Fruit fly (Drosophila melanogaster) whole organism, embryonic: Measurements from ENCODE around the gene SamDC.
A peak's percentile ranks its signal among the peaks of the same experiment; 100 is the strongest.

Source experiments
- Blimp-1 ChIP-seq: fragments of 200-800 bp; sonication (Bioruptor generic); optimal IDR thresholded peaks from 3 replicates; lab custom pipeline; 2018; ENCODE audit warnings: missing biosample characterization, missing genetic modification characterization, mild to moderate bottlenecking, moderate library complexity, missing genetic modification reagents
- Bteb2 ChIP-seq: fragments of 200-800 bp; sonication (Bioruptor generic); optimal IDR thresholded peaks from 2 replicates; lab custom pipeline; 2016; ENCODE audit warnings: missing biosample characterization, missing genetic modification characterization
- CG10462 ChIP-seq: fragments of 200-800 bp; sonication (Bioruptor generic); optimal IDR thresholded peaks from 2 replicates; lab custom pipeline; 2016; ENCODE audit warnings: missing biosample characterization, missing genetic modification characterization
- CG11093 ChIP-seq: fragments of 200-800 bp; sonication (Bioruptor generic); IDR thresholded peaks from 3 replicates; pipeline ENCODE4 v1.3.6; 2022; ENCODE audit warnings: missing biosample characterization, missing genetic modification characterization
- CG11560 ChIP-seq: fragments of 200-800 bp; sonication (Bioruptor generic); IDR thresholded peaks from 3 replicates; pipeline ENCODE4 v1.3.6; 2022; ENCODE audit warnings: missing biosample characterization, missing genetic modification characterization
- CG11723 ChIP-seq: fragments of 200-800 bp; sonication (Bioruptor generic); optimal IDR thresholded peaks from 2 replicates; lab custom pipeline; 2017; ENCODE audit warnings: missing biosample characterization, mild to moderate bottlenecking, missing genetic modification characterization
- CG12071 ChIP-seq: fragments of 200-800 bp; sonication (Bioruptor generic); optimal IDR thresholded peaks from 3 replicates; lab custom pipeline; 2018; ENCODE audit warnings: missing biosample characterization, mild to moderate bottlenecking, missing genetic modification characterization
- CG12769 ChIP-seq: fragments of 200-800 bp; sonication (Bioruptor generic); optimal IDR thresholded peaks from 2 replicates; lab custom pipeline; 2019; ENCODE audit warnings: missing biosample characterization, mild to moderate bottlenecking, missing genetic modification characterization, moderate library complexity
- CG13624 ChIP-seq: fragments of 200-800 bp; sonication (Bioruptor generic); optimal IDR thresholded peaks from 2 replicates; lab custom pipeline; 2016; ENCODE audit warnings: missing biosample characterization, missing genetic modification characterization
- CG17361 ChIP-seq: fragments of 200-800 bp; sonication (Bioruptor generic); IDR thresholded peaks from 3 replicates; pipeline ENCODE4 v1.3.6; 2022; ENCODE audit warnings: missing biosample characterization, missing genetic modification characterization
- CG2889 ChIP-seq: fragments of 200-800 bp; sonication (Bioruptor generic); IDR thresholded peaks from 3 replicates; pipeline ENCODE4 v1.3.6; 2022; ENCODE audit warnings: missing biosample characterization, missing genetic modification characterization
- CG3726 ChIP-seq: fragments of 200-800 bp; sonication (Bioruptor generic); IDR thresholded peaks from 3 replicates; pipeline ENCODE4, ENCODE4 v1.3.6; 2022; ENCODE audit warnings: missing biosample characterization, missing genetic modification characterization
- CG3847 ChIP-seq: fragments of 200-800 bp; sonication (Bioruptor generic); IDR thresholded peaks from 2 replicates; pipeline ENCODE4 v1.3.6; 2022; ENCODE audit warnings: missing biosample characterization, missing genetic modification characterization
- CG4820 ChIP-seq: fragments of 200-800 bp; sonication (Bioruptor generic); optimal IDR thresholded peaks from 3 replicates; lab custom pipeline; 2016; ENCODE audit warnings: missing biosample characterization, missing genetic modification characterization
- CG6765 ChIP-seq: fragments of 200-800 bp; sonication (Bioruptor generic); optimal IDR thresholded peaks from 3 replicates; lab custom pipeline; 2017; ENCODE audit warnings: missing biosample characterization, mild to moderate bottlenecking, missing genetic modification characterization
- CG7372 ChIP-seq: fragments of 200-800 bp; sonication (Bioruptor generic); IDR thresholded peaks from 2 replicates; pipeline ENCODE4 v1.3.6; 2022; ENCODE audit warnings: missing biosample characterization, missing genetic modification characterization
- CG8089 ChIP-seq: fragments of 200-800 bp; sonication (Bioruptor generic); optimal IDR thresholded peaks from 3 replicates; lab custom pipeline; 2016; ENCODE audit warnings: missing biosample characterization, missing genetic modification characterization
- CG9932 ChIP-seq: fragments of 200-800 bp; sonication (Bioruptor generic); IDR thresholded peaks from 2 replicates; pipeline ENCODE4 v1.3.6; 2022; ENCODE audit warnings: missing biosample characterization, missing genetic modification characterization
- Camta ChIP-seq: fragments of 200-800 bp; sonication (Bioruptor generic); optimal IDR thresholded peaks from 2 replicates; lab custom pipeline; 2016; ENCODE audit warnings: missing biosample characterization, missing genetic modification characterization
- CoRest ChIP-seq: fragments of 200-800 bp; sonication (Bioruptor generic); optimal IDR thresholded peaks from 3 replicates; lab custom pipeline; 2018; ENCODE audit warnings: missing biosample characterization, mild to moderate bottlenecking, missing genetic modification characterization, moderate library complexity
- D ChIP-seq, 2 experiments: fragments of 200-800 bp in 1 of 2; fragments of >200 bp in 1 of 2; sonication (Bioruptor generic) in 1 of 2; optimal IDR thresholded peaks; 2 replicates in 1 of 2; 3 replicates in 1 of 2; lab custom pipeline; 2017; ENCODE audit warnings: mild to moderate bottlenecking in 1 of 2, missing biosample characterization in 1 of 2, missing genetic modification characterization in 1 of 2, missing genetic modification reagents in 1 of 2
- D19B ChIP-seq: fragments of 200-800 bp; sonication (Bioruptor generic); optimal IDR thresholded peaks from 2 replicates; lab custom pipeline; 2017; ENCODE audit warnings: missing biosample characterization, mild to moderate bottlenecking, missing genetic modification characterization
- Dad ChIP-seq: fragments of 200-800 bp; sonication (Bioruptor generic); optimal IDR thresholded peaks from 3 replicates; lab custom pipeline; 2016; ENCODE audit warnings: missing biosample characterization, missing genetic modification characterization
- Dll ChIP-seq: fragments of 200-800 bp; sonication (Bioruptor generic); IDR thresholded peaks from 4 replicates; pipeline ENCODE4 v1.3.6; 2022; ENCODE audit warnings: missing biosample characterization, missing genetic modification characterization; ENCODE audit not compliant: partially characterized antibody
- Fer1 ChIP-seq: fragments of 200-800 bp; sonication (Bioruptor generic); optimal IDR thresholded peaks from 2 replicates; lab custom pipeline; 2017; ENCODE audit warnings: missing biosample characterization, mild to moderate bottlenecking, missing genetic modification characterization
- HLH4C ChIP-seq: fragments of 200-800 bp; sonication (Bioruptor generic); IDR thresholded peaks from 3 replicates; pipeline ENCODE4 v1.3.6; 2022; ENCODE audit warnings: missing biosample characterization, missing genetic modification characterization; ENCODE audit not compliant: partially characterized antibody
- Hand ChIP-seq: fragments of 200-800 bp; sonication (Bioruptor generic); optimal IDR thresholded peaks from 2 replicates; lab custom pipeline; 2017; ENCODE audit warnings: mild to moderate bottlenecking, missing biosample characterization, missing genetic modification reagents, missing genetic modification characterization
- Hmr ChIP-seq: fragments of 200-800 bp; sonication (Bioruptor generic); optimal IDR thresholded peaks from 3 replicates; lab custom pipeline; 2017; ENCODE audit warnings: mild to moderate bottlenecking, missing biosample characterization, missing genetic modification reagents, missing genetic modification characterization
- Hr78 ChIP-seq, 2 experiments: fragments of 200-800 bp in 1 of 2; fragments of >200 bp in 1 of 2; sonication (Bioruptor generic) in 1 of 2; optimal IDR thresholded peaks; 2 replicates each; lab custom pipeline; 2017 to 2019; ENCODE audit warnings: missing biosample characterization in 2 of 2, missing genetic modification characterization in 2 of 2, mild to moderate bottlenecking in 1 of 2, moderate library complexity in 1 of 2
- Nf-YC ChIP-seq: fragments of 200-800 bp; optimal IDR thresholded peaks from 3 replicates; lab custom pipeline; 2019; ENCODE audit warnings: missing biosample characterization, mild to moderate bottlenecking, missing genetic modification characterization, moderate library complexity
- Oli ChIP-seq: fragments of 200-800 bp; sonication (Bioruptor generic); optimal IDR thresholded peaks from 2 replicates; lab custom pipeline; 2018; ENCODE audit warnings: missing biosample characterization, mild to moderate bottlenecking, missing genetic modification characterization, moderate library complexity
- Ptx1 ChIP-seq: fragments of 200-800 bp; sonication (Bioruptor generic); IDR thresholded peaks from 2 replicates; pipeline ENCODE4 v1.3.6; 2022; ENCODE audit warnings: missing biosample characterization, missing genetic modification characterization
- Xrp1 ChIP-seq: fragments of 200-800 bp; sonication (Bioruptor generic); IDR thresholded peaks from 2 replicates; pipeline ENCODE4 v1.3.6; 2022; ENCODE audit warnings: missing biosample characterization, missing genetic modification characterization
- az2 ChIP-seq: fragments of 200-800 bp; sonication (Bioruptor generic); optimal IDR thresholded peaks from 3 replicates; lab custom pipeline; 2016; ENCODE audit warnings: missing biosample characterization, missing genetic modification characterization
- dati ChIP-seq: fragments of 200-800 bp; sonication (Bioruptor generic); IDR thresholded peaks from 2 replicates; pipeline ENCODE4 v1.3.6; 2022; ENCODE audit warnings: missing biosample characterization, missing genetic modification characterization
- dm ChIP-seq: fragments of 200-800 bp; sonication (Bioruptor generic); optimal IDR thresholded peaks from 3 replicates; lab custom pipeline; 2016; ENCODE audit warnings: missing biosample characterization, missing genetic modification characterization
- fd102C ChIP-seq: fragments of 200-800 bp; sonication (Bioruptor generic); optimal IDR thresholded peaks from 2 replicates; lab custom pipeline; 2018; ENCODE audit warnings: missing biosample characterization, mild to moderate bottlenecking, missing genetic modification characterization, moderate library complexity
- gfzf ChIP-seq: fragments of 200-800 bp; sonication (Bioruptor generic); optimal IDR thresholded peaks from 2 replicates; lab custom pipeline; 2016; ENCODE audit warnings: missing biosample characterization, mild to moderate bottlenecking, missing genetic modification characterization, moderate library complexity
- grn ChIP-seq: fragments of 200-800 bp; sonication (Bioruptor generic); optimal IDR thresholded peaks from 3 replicates; lab custom pipeline; 2017; ENCODE audit warnings: missing biosample characterization, missing genetic modification characterization
- gsb ChIP-seq: fragments of 200-800 bp; sonication (Bioruptor generic); IDR thresholded peaks from 2 replicates; pipeline ENCODE4 v1.3.6; 2022; ENCODE audit warnings: missing biosample characterization, missing genetic modification characterization
- lmd ChIP-seq: fragments of 200-800 bp; sonication (Bioruptor generic); IDR thresholded peaks from 2 replicates; pipeline ENCODE4 v1.3.6; 2022; ENCODE audit warnings: missing biosample characterization, missing genetic modification characterization
- mam ChIP-seq: fragments of 200-800 bp; sonication (Bioruptor generic); optimal IDR thresholded peaks from 3 replicates; lab custom pipeline; 2016; ENCODE audit warnings: missing biosample characterization, missing genetic modification characterization
- nau ChIP-seq: fragments of 200-800 bp; sonication (Bioruptor generic); optimal IDR thresholded peaks from 3 replicates; lab custom pipeline; 2017; ENCODE audit warnings: missing biosample characterization, mild to moderate bottlenecking, missing genetic modification characterization, missing genetic modification reagents
- p53 ChIP-seq: fragments of 200-800 bp; sonication (Bioruptor generic); optimal IDR thresholded peaks from 2 replicates; lab custom pipeline; 2016; ENCODE audit warnings: missing biosample characterization, missing genetic modification characterization
- pita ChIP-seq: fragments of 200-800 bp; sonication (Bioruptor generic); optimal IDR thresholded peaks from 2 replicates; lab custom pipeline; 2017; ENCODE audit warnings: missing biosample characterization, mild to moderate bottlenecking, missing genetic modification characterization
- repo ChIP-seq: fragments of 200-800 bp; sonication (Bioruptor generic); optimal IDR thresholded peaks from 2 replicates; lab custom pipeline; 2016; ENCODE audit warnings: missing biosample characterization, missing genetic modification characterization
- sens ChIP-seq: fragments of 200-800 bp; sonication (Bioruptor generic); peaks from one replicate; lab custom pipeline; 2016; ENCODE audit warnings: missing biosample characterization, missing genetic modification characterization
- tx ChIP-seq: fragments of 200-800 bp; sonication (Bioruptor generic); optimal IDR thresholded peaks from 2 replicates; lab custom pipeline; 2016; ENCODE audit warnings: missing biosample characterization, missing genetic modification characterization
- wdn ChIP-seq: fragments of 200-800 bp; sonication (Bioruptor generic); IDR thresholded peaks from 2 replicates; pipeline ENCODE4 v1.3.6; 2022; ENCODE audit warnings: missing biosample characterization, missing genetic modification characterization
- wek ChIP-seq: fragments of 200-800 bp; sonication (Bioruptor generic); optimal IDR thresholded peaks from 3 replicates; lab custom pipeline; 2018; ENCODE audit warnings: missing biosample characterization, mild to moderate bottlenecking, missing genetic modification characterization, moderate library complexity
- yki ChIP-seq: fragments of >200 bp; optimal IDR thresholded peaks from 3 replicates; lab custom pipeline; 2018
- z ChIP-seq: fragments of 200-800 bp; sonication (Bioruptor generic); IDR thresholded peaks from 3 replicates; pipeline ENCODE4 v1.3.6; 2022; ENCODE audit warnings: missing biosample characterization, missing genetic modification characterization

The SamDC gene

dm6 chr2L:10341405-10341804 lies 2.1 kb downstream of the SamDC start, which contains the start of gene CG31715 (continued):
- TF ChIP-seq CG2889 (GFP tag; lab: Robert Waterston, UW) (no peak), Oli (tag; lab: Kevin White, UChicago) (no peak), grn (GFP tag; lab: Kevin White, UChicago) (no peak), CG7372 (GFP tag; lab: Robert Waterston, UW) (no peak), az2 (GFP tag; lab: Kevin White, UChicago) (no peak), Blimp-1 (GFP tag; lab: Kevin White, UChicago) (no peak), Xrp1 (GFP tag; lab: Robert Waterston, UW) (0 out of 2 replicates have a peak, but pooled peaks have one; percentile 22), gfzf (GFP tag; lab: Kevin White, UChicago) (peak; percentile 34), CG11560 (no peak), D (optimal IDR thresholded peaks at IDR 0.05; lab: Kevin White, UChicago) (no peak), D (GFP tag; optimal IDR thresholded peaks at IDR 0.05; lab: Kevin White, UChicago) (no peak), CG3847 (GFP tag; lab: Robert Waterston, UW) (no peak), yki (no peak), CG12769 (no peak), Nf-YC (tag; lab: Kevin White, UChicago) (peak; percentile 14), tx (GFP tag; lab: Kevin White, UChicago) (no peak), CoRest (tag; lab: Kevin White, UChicago) (peak; percentile 0), p53 (GFP tag; lab: Kevin White, UChicago) (no peak), CG11723 (GFP tag; lab: Kevin White, UChicago) (no peak), nau (GFP tag; lab: Kevin White, UChicago) (no peak), fd102C (no peak), Hmr (GFP tag; lab: Kevin White, UChicago) (no peak), lmd (GFP tag; lab: Robert Waterston, UW) (no peak), Fer1 (no peak), D19B (no peak), CG11093 (GFP tag; lab: Robert Waterston, UW) (no peak), Ptx1 (GFP tag; lab: Robert Waterston, UW) (no peak), HLH4C (no peak), CG8089 (no peak), CG4820 (GFP tag; lab: Kevin White, UChicago) (no peak), CG12071 (no peak), repo (GFP tag; lab: Kevin White, UChicago) (no peak), Dad (no peak), CG17361 (no peak), pita (GFP tag; lab: Kevin White, UChicago) (no peak), dati (GFP tag; lab: Robert Waterston, UW) (no peak), dm (GFP tag; lab: Kevin White, UChicago) (no peak), wdn (GFP tag; lab: Robert Waterston, UW) (no peak), wek (no peak), Camta (GFP tag; lab: Kevin White, UChicago) (no peak), sens (GFP tag; lab: Kevin White, UChicago) (peak; percentile 77), z (no peak), CG6765 (GFP tag; lab: Kevin White, UChicago) (no peak), Hand (no peak), CG9932 (GFP tag; lab: Robert Waterston, UW) (no peak; the same call in 1 of the 2 replicates), CG3726 (no peak), CG13624 (GFP tag; lab: Kevin White, UChicago) (no peak), gsb (GFP tag; lab: Robert Waterston, UW) (no peak), CG10462 (GFP tag; lab: Kevin White, UChicago) (peak; percentile 4), Bteb2 (no peak), Hr78 (GFP tag; optimal IDR thresholded peaks at IDR 0.05; lab: Kevin White, UChicago) (no peak), Dll (peak; percentile 64), mam (GFP tag; lab: Kevin White, UChicago) (no peak)
